Worm (Caenorhabditis elegans): ENCODE results near the gene C44C1.6.

The C44C1.6 gene

ce11 chrX:949466-949865 is 20.6 kb downstream of the C44C1.6 start (continued):
- TF ChIP-seq B0261.1 (tag; optimal IDR thresholded peaks at IDR 0.05) (no peak), bed-1 (GFP tag; IDR thresholded peaks at IDR 0.05) (no peak), lsl-1 (GFP tag; optimal IDR thresholded peaks at IDR 0.05) (no peak), attf-6 (GFP tag; IDR thresholded peaks at IDR 0.05) (no peak), nfya-2 (GFP tag; IDR thresholded peaks at IDR 0.05) (no peak), lir-1 (GFP tag; conservative IDR thresholded peaks at IDR 0.05) (no peak), let-607 (tag; optimal IDR thresholded peaks at IDR 0.05) (peak in 1 of 2 experiments; percentile 28), Y79H2A.3 (GFP tag; conservative IDR thresholded peaks at IDR 0.05) (no peak), him-1 (tag; optimal IDR thresholded peaks at IDR 0.05) (no peak), tlf-1 (GFP tag; optimal IDR thresholded peaks at IDR 0.05) (no peak), hmg-20 (GFP tag; IDR thresholded peaks at IDR 0.05) (peak; percentile 63), dox-1 (GFP tag; IDR thresholded peaks at IDR 0.05) (peak; percentile 49; the same call in 1 of the 2 replicates), F55B11.4 (tag; optimal IDR thresholded peaks at IDR 0.05; ENCODE audit: borderline replicate concordance, insufficient read depth) (no peak), Y53G8AR.9 (GFP tag; conservative IDR thresholded peaks at IDR 0.05) (no peak), bed-2 (GFP tag; IDR thresholded peaks at IDR 0.05) (0 out of 2 replicates have a peak, but pooled peaks have one; percentile 42), K12H6.12 (tag; optimal IDR thresholded peaks at IDR 0.05) (peak; percentile 97), madf-8 (GFP tag; conservative IDR thresholded peaks at IDR 0.05) (no peak), egl-44 (GFP tag; IDR thresholded peaks at IDR 0.05) (0 out of 2 replicates have a peak, but pooled peaks have one; percentile 22), ceh-40 (GFP tag; IDR thresholded peaks at IDR 0.05) (no peak), sea-2 (GFP tag; IDR thresholded peaks at IDR 0.05) (no peak), F52B5.7 (tag; optimal IDR thresholded peaks at IDR 0.05) (no peak), mes-4 (tag; optimal IDR thresholded peaks at IDR 0.05) (no peak), rcor-1 (GFP tag; IDR thresholded peaks at IDR 0.05) (peak; percentile 68), nfya-1 (tag; optimal IDR thresholded peaks at IDR 0.05; ENCODE audit: borderline replicate concordance, insufficient read depth) (no peak), F33H1.4 (GFP tag; IDR thresholded peaks at IDR 0.05) (no peak), nhr-90 (tag; optimal IDR thresholded peaks at IDR 0.05) (no peak), ceh-91 (GFP tag; IDR thresholded peaks at IDR 0.05) (no peak), ztf-25 (GFP tag; IDR thresholded peaks at IDR 0.05) (no peak), F22D6.2 (tag; optimal IDR thresholded peaks at IDR 0.05) (no peak), F49E8.2 (tag; optimal IDR thresholded peaks at IDR 0.05; ENCODE audit: insufficient read depth) (no peak), hmg-1.2 (GFP tag; IDR thresholded peaks at IDR 0.05) (peak; percentile 61), madf-3 (GFP tag; IDR thresholded peaks at IDR 0.05) (no peak), B0336.3 (GFP tag; IDR thresholded peaks at IDR 0.05) (peak; percentile 60; the same call in 1 of the 2 replicates), B0035.1 (tag; optimal IDR thresholded peaks at IDR 0.05) (peak; percentile 63), repo-1 (tag; optimal IDR thresholded peaks at IDR 0.05) (no peak), F23B12.7 (tag; optimal IDR thresholded peaks at IDR 0.05; ENCODE audit: insufficient read depth) (peak; percentile 4), lin-35 (GFP tag; optimal IDR thresholded peaks at IDR 0.05) (peak in 1 of 3 experiments; percentile 36), lin-54 (GFP tag; optimal IDR thresholded peaks at IDR 0.05) (peak; percentile 38), zfh-2 (GFP tag; conservative IDR thresholded peaks at IDR 0.05) (peak; percentile 97), mcd-1 (GFP tag; IDR thresholded peaks at IDR 0.05) (peak; percentile 68), pha-4 (tag; optimal IDR thresholded peaks at IDR 0.05) (no peak), dpl-1 (GFP tag; optimal IDR thresholded peaks at IDR 0.05) (no peak), hlh-12 (tag; optimal IDR thresholded peaks at IDR 0.05) (no peak), sptf-2 (GFP tag; optimal IDR thresholded peaks at IDR 0.05) (no peak), zim-3 (tag; optimal IDR thresholded peaks at IDR 0.05) (no peak), hrde-1 (tag; optimal IDR thresholded peaks at IDR 0.05; ENCODE audit: borderline replicate concordance) (no peak), akir-1 (GFP tag; optimal IDR thresholded peaks at IDR 0.05) (peak; percentile 53), snpc-3.4 (tag; optimal IDR thresholded peaks at IDR 0.05) (no peak)

All from whole organism, young adult.